Worm (Caenorhabditis elegans): ENCODE results near the gene Y64G10A.2.

DNA sequence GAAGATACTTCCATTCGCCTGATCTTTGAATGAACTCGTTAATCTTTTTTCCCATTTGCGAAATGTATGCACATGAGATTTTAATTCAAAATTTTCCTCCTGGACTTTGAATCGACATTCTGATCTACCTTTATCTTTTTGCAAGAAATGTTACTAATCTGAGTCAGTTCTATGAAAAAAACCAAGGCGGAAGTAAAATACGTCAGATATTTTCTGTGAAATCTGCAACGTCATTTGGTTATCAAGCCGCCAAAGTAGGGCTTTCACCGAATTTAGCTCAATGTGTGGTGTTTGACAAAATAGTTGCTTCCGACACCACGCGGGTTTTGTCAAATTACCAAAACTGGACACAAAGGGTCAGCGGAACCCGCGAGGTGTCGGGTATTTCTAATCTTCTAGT is 30.6 kb upstream of the Y64G10A.2 start:
- TF ChIP-seq T22C8.4 (GFP tag; IDR thresholded peaks at IDR 0.05) (no peak), ztf-29 (GFP tag; IDR thresholded peaks at IDR 0.05) (no peak), klf-2 (GFP tag; conservative IDR thresholded peaks at IDR 0.05) (no peak), cog-1 (tag; optimal IDR thresholded peaks at IDR 0.05) (no peak)
